Worm (Caenorhabditis elegans) whole organism, mixed stage, embryonic: ENCODE data around the gene C29F9.2.
"Not testable (repeated sequence)": the region's sequence is repeated elsewhere in the genome, so short reads cannot be mapped to it uniquely, and the experiment has no call there.

ENCODE experiments used
- M03D4.4 ChIP-seq: sonication (generic microtip); optimal IDR thresholded peaks from 2 replicates; lab custom pipeline; 2017; ENCODE audit warnings: mild to moderate bottlenecking, missing genetic modification characterization, missing compliant biosample characterization
- bed-3 ChIP-seq: fragments of 200-800 bp; sonication (Bioruptor generic); optimal IDR thresholded peaks from 3 replicates; lab custom pipeline; 2018; ENCODE audit warnings: mild to moderate bottlenecking, missing genetic modification characterization, moderate library complexity, missing compliant biosample characterization
- blmp-1 ChIP-seq: fragments of 150-350 bp; optimal IDR thresholded peaks from 2 replicates; lab custom pipeline; 2014; ENCODE audit warnings: missing biosample characterization, missing genetic modification characterization
- ceh-39 ChIP-seq: fragments of 150-350 bp; optimal IDR thresholded peaks from 2 replicates; lab custom pipeline; 2014; ENCODE audit warnings: missing biosample characterization, missing genetic modification characterization
- ceh-43 ChIP-seq: fragments of 200-800 bp; sonication (Bioruptor generic); optimal IDR thresholded peaks from 2 replicates; lab custom pipeline; 2018; ENCODE audit warnings: mild to moderate bottlenecking, missing genetic modification characterization, moderate library complexity, missing compliant biosample characterization
- ceh-83 ChIP-seq: fragments of 200-800 bp; sonication (Bioruptor generic); optimal IDR thresholded peaks from 2 replicates; lab custom pipeline; 2018; ENCODE audit warnings: mild to moderate bottlenecking, missing genetic modification characterization, missing compliant biosample characterization
- ces-1 ChIP-seq: fragments of 150-350 bp; optimal IDR thresholded peaks from 2 replicates; lab custom pipeline; 2014; ENCODE audit warnings: missing biosample characterization, missing genetic modification reagents, missing genetic modification characterization
- cnd-1 ChIP-seq: fragments of 200-800 bp; sonication (Bioruptor generic); optimal IDR thresholded peaks from 2 replicates; lab custom pipeline; 2018; ENCODE audit warnings: mild to moderate bottlenecking, missing genetic modification characterization, missing compliant biosample characterization
- drap-1 ChIP-seq: fragments of 200-800 bp; sonication (Bioruptor generic); optimal IDR thresholded peaks from 3 replicates; lab custom pipeline; 2018; ENCODE audit warnings: mild to moderate bottlenecking, missing genetic modification characterization, missing compliant biosample characterization
- elt-1 ChIP-seq: sonication (generic microtip); optimal IDR thresholded peaks from 2 replicates; lab custom pipeline; 2017; ENCODE audit warnings: missing genetic modification characterization, mild to moderate bottlenecking, missing compliant biosample characterization, antibody characterized with exemption, moderate library complexity, borderline replicate concordance; ENCODE audit not compliant: insufficient read depth
- elt-3 ChIP-seq: fragments of 150-350 bp; optimal IDR thresholded peaks from 2 replicates; lab custom pipeline; 2014; ENCODE audit warnings: missing biosample characterization, missing genetic modification characterization
- flh-1 ChIP-seq: fragments of 200-800 bp; sonication (Bioruptor generic); optimal IDR thresholded peaks from 2 replicates; lab custom pipeline; 2018; ENCODE audit warnings: mild to moderate bottlenecking, missing genetic modification characterization, moderate library complexity, missing compliant biosample characterization
- ham-2 ChIP-seq: fragments of 200-800 bp; sonication (Bioruptor generic); optimal IDR thresholded peaks from 2 replicates; lab custom pipeline; 2018; ENCODE audit warnings: mild to moderate bottlenecking, missing genetic modification characterization, missing compliant biosample characterization
- hlh-1 ChIP-seq: fragments of 150-350 bp; optimal IDR thresholded peaks from 2 replicates; lab custom pipeline; 2014; ENCODE audit warnings: missing biosample characterization, missing genetic modification reagents, missing genetic modification characterization
- lin-13 ChIP-seq: fragments of 150-350 bp; optimal IDR thresholded peaks from 2 replicates; lab custom pipeline; 2014; ENCODE audit warnings: missing biosample characterization, missing genetic modification characterization
- lin-32 ChIP-seq: fragments of 200-800 bp; sonication (Bioruptor generic); optimal IDR thresholded peaks from 2 replicates; lab custom pipeline; 2018; ENCODE audit warnings: mild to moderate bottlenecking, missing genetic modification characterization, missing compliant biosample characterization
- lsy-2 ChIP-seq: fragments of 150-350 bp; optimal IDR thresholded peaks from 2 replicates; lab custom pipeline; 2014; ENCODE audit warnings: missing biosample characterization, missing genetic modification characterization
- mab-5 ChIP-seq: fragments of 150-350 bp; optimal IDR thresholded peaks from 2 replicates; lab custom pipeline; 2014; ENCODE audit warnings: missing biosample characterization, missing genetic modification characterization
- mep-1 ChIP-seq: fragments of 150-350 bp; optimal IDR thresholded peaks from 2 replicates; lab custom pipeline; 2017; ENCODE audit warnings: missing biosample characterization, missing genetic modification reagents, missing genetic modification characterization, inconsistent platforms
- mls-2 ChIP-seq: sonication (generic microtip); optimal IDR thresholded peaks from 2 replicates; lab custom pipeline; 2016; ENCODE audit warnings: mild to moderate bottlenecking, missing genetic modification characterization, moderate library complexity, missing compliant biosample characterization
- nhr-237 ChIP-seq: fragments of 150-350 bp; optimal IDR thresholded peaks from 2 replicates; lab custom pipeline; 2014; ENCODE audit warnings: missing biosample characterization, missing genetic modification characterization
- nhr-28 ChIP-seq: fragments of 150-350 bp; optimal IDR thresholded peaks from 2 replicates; lab custom pipeline; 2014; ENCODE audit warnings: missing biosample characterization, missing genetic modification characterization
- nhr-76 ChIP-seq: sonication (generic microtip); optimal IDR thresholded peaks from 2 replicates; lab custom pipeline; 2017; ENCODE audit warnings: missing biosample characterization, missing genetic modification characterization
- pha-4 ChIP-seq: fragments of 150-350 bp; optimal IDR thresholded peaks from 2 replicates; lab custom pipeline; 2018; ENCODE audit warnings: missing biosample characterization, missing genetic modification reagents, missing genetic modification characterization
- sem-2 ChIP-seq: fragments of 200-800 bp; sonication (Bioruptor generic); optimal IDR thresholded peaks from 2 replicates; lab custom pipeline; 2018; ENCODE audit warnings: mild to moderate bottlenecking, missing genetic modification characterization, missing compliant biosample characterization
- snpc-4 ChIP-seq: fragments of 150-350 bp; optimal IDR thresholded peaks from 2 replicates; lab custom pipeline; 2014; ENCODE audit warnings: missing biosample characterization, missing genetic modification characterization
- sptf-1 ChIP-seq: sonication (generic microtip); optimal IDR thresholded peaks from 2 replicates; lab custom pipeline; 2017; ENCODE audit warnings: mild to moderate bottlenecking, missing genetic modification characterization, moderate library complexity, missing compliant biosample characterization
- tbx-8 ChIP-seq: fragments of 200-800 bp; sonication (Bioruptor generic); optimal IDR thresholded peaks from 2 replicates; lab custom pipeline; 2018; ENCODE audit warnings: mild to moderate bottlenecking, missing genetic modification characterization, moderate library complexity, missing compliant biosample characterization
- unc-39 ChIP-seq: fragments of 150-350 bp; optimal IDR thresholded peaks from 2 replicates; lab custom pipeline; 2014; ENCODE audit warnings: missing biosample characterization, missing genetic modification characterization
- unc-62 ChIP-seq: fragments of 150-350 bp; optimal IDR thresholded peaks from 2 replicates; lab custom pipeline; 2014; ENCODE audit warnings: missing biosample characterization, missing genetic modification reagents, missing genetic modification characterization
- zip-8 ChIP-seq: fragments of 150-350 bp; optimal IDR thresholded peaks from 2 replicates; lab custom pipeline; 2014; ENCODE audit warnings: missing biosample characterization, missing genetic modification characterization

C29F9.2 gene

DNA sequence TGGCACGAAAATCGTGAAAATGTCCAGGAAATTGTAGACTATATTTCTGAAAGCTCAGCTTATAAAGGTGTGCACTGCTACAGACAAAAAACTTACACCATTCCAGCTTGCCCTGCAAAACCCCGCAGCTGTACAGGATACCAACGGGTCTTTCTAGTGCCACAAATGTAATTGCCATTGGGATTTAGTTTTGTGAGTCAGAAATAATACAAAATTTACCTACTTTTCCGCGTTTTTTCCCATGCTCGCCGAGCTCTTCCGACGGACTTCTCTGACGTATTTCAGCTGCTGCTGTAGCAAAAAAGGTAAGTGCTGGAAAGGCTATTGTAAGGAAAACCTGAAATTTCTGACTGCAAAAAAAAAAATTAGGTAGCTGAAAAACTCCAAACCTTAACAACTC is 33.7 kb upstream of the C29F9.2 start, which contains the start of gene C29F9.8:
TSS of gene C29F9.8 (minus strand) at position 101 of the 400 bp plus-strand sequence.
- not testable (repeated sequence) for TF ChIP-seq hlh-1; M03D4.4 (tag; lab: Kevin White, UChicago); ham-2 (GFP tag; lab: Kevin White, UChicago)

- TF ChIP-seq unc-39, cnd-1, nhr-76 (tag; lab: Kevin White, UChicago): not testable (repeated sequence)
These were observed 31.9 kb upstream of the C29F9.2 start, which contains the start of gene C29F9.9 for ce11 chrIII:98822-99221. TSS of gene C29F9.9 (minus strand) at chrIII:98922.

ce11 chrIII:114603-115002 is 16.1 kb upstream of the C29F9.2 start, which contains the start of gene C29F9.6:
TSS of gene C29F9.6 (plus strand) at chrIII:114903.
- no peak for TF ChIP-seq nhr-237 (tag; lab: Kevin White, UChicago)
- no peak for TF ChIP-seq lsy-2
- TF ChIP-seq snpc-4 (tag; lab: Kevin White, UChicago) = no peak
- no peak for TF ChIP-seq ceh-39 (tag; lab: Kevin White, UChicago)
- no peak for TF ChIP-seq ces-1 (GFP tag; lab: Kevin White, UChicago)
- TF ChIP-seq mep-1 (tag; lab: Kevin White, UChicago) = no peak
- TF ChIP-seq ham-2 (GFP tag; lab: Kevin White, UChicago) = no peak
- TF ChIP-seq hlh-1 = no peak
- TF ChIP-seq bed-3 (GFP tag; lab: Kevin White, UChicago) = no peak
- TF ChIP-seq tbx-8 (GFP tag; lab: Kevin White, UChicago) = no peak
- TF ChIP-seq unc-62 (GFP tag; lab: Kevin White, UChicago) = no peak
- no peak for TF ChIP-seq blmp-1
- no peak for TF ChIP-seq ceh-83 (GFP tag; lab: Kevin White, UChicago)
- no peak for TF ChIP-seq pha-4 (tag; lab: Kevin White, UChicago)
- no peak for TF ChIP-seq cnd-1 (tag; lab: Kevin White, UChicago)
- no peak for TF ChIP-seq zip-8 (tag; lab: Kevin White, UChicago)
- TF ChIP-seq mab-5 = no peak
- no peak for TF ChIP-seq sptf-1 (tag; lab: Kevin White, UChicago)

ce11 chrIII:117210-117609 is 13.5 kb upstream of the C29F9.2 start, which contains the start of gene C29F9.5:
TSS of gene C29F9.5 (plus strand) at chrIII:117510.
- TF ChIP-seq nhr-28 (tag; lab: Kevin White, UChicago) (no peak), ceh-43 (no peak), mls-2 (tag; lab: Kevin White, UChicago) (no peak), cnd-1 (tag; lab: Kevin White, UChicago) (no peak), lin-13 (tag; lab: Kevin White, UChicago) (no peak), ham-2 (GFP tag; lab: Kevin White, UChicago) (no peak), lsy-2 (no peak), flh-1 (GFP tag; lab: Kevin White, UChicago) (no peak), sem-2 (no peak), nhr-237 (tag; lab: Kevin White, UChicago) (no peak), lin-32 (GFP tag; lab: Kevin White, UChicago) (no peak), nhr-76 (tag; lab: Kevin White, UChicago) (no peak), elt-3 (tag; lab: Kevin White, UChicago) (no peak), drap-1 (GFP tag; lab: Kevin White, UChicago) (no peak), elt-1 (tag; lab: Kevin White, UChicago) (no peak)

ce11 chrIII:117857-118256 is 12.9 kb upstream of the C29F9.2 start:
- TF ChIP-seq sem-2 (no peak), blmp-1 (no peak), tbx-8 (GFP tag; lab: Kevin White, UChicago) (no peak)
